Worm (Caenorhabditis elegans): ENCODE results near the gene dhs-31.

DNA sequence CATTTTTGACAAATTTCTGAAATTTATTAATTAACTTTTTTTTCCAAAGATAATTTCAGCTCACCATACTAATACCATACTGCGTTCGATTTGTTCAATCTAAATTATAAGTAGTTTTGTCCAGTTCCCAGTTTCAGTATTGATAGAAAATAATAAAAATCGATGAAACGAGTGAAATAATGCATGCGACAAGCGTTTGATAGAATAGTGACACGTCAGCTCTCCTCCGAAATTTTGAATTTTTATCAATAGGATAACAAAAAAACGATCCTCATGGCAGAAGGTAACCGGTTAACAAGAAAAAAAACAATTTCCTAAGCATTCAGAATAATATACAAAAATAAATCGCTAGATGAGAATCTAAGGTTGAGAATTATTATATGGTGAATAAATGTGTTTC, 39.0 kb downstream of the dhs-31 start, which contains the start of gene C47E12.3:
- TF ChIP-seq ama-1 (optimal IDR thresholded peaks at IDR 0.05) (no peak), ama-1 (GFP tag; optimal IDR thresholded peaks at IDR 0.05) (no peak), ztf-25 (GFP tag; IDR thresholded peaks at IDR 0.05) (no peak), unc-62 (GFP tag; optimal IDR thresholded peaks at IDR 0.05) (no peak), C06A6.2 (GFP tag; conservative IDR thresholded peaks at IDR 0.05) (no peak), ztf-3 (GFP tag; optimal IDR thresholded peaks at IDR 0.05) (no peak), aptf-3 (GFP tag; IDR thresholded peaks at IDR 0.05) (no peak), F33H1.4 (GFP tag; IDR thresholded peaks at IDR 0.05) (no peak), snpc-4 (GFP tag; optimal IDR thresholded peaks at IDR 0.05) (no peak), snpc-4 (tag; optimal IDR thresholded peaks at IDR 0.05) (no peak), lin-26 (GFP tag; IDR thresholded peaks at IDR 0.05) (no peak)

All from whole organism, young adult.